Fruit fly (Drosophila melanogaster) whole organism, adult: Measurements from ENCODE around the gene Mvl.

ENCODE experiments used
- CG14711 ChIP-seq: fragments of 200-800 bp; sonication (Bioruptor generic); optimal IDR thresholded peaks from 2 replicates; lab custom pipeline; 2018; ENCODE audit warnings: missing biosample characterization, mild to moderate bottlenecking, missing genetic modification characterization, moderate library complexity
- CG33017 ChIP-seq: fragments of 200-800 bp; sonication (Bioruptor generic); optimal IDR thresholded peaks from 2 replicates; lab custom pipeline; 2018; ENCODE audit warnings: missing biosample characterization, mild to moderate bottlenecking, missing genetic modification characterization, moderate library complexity
- CG5204 ChIP-seq: fragments of 200-800 bp; sonication (Bioruptor generic); optimal IDR thresholded peaks from 2 replicates; lab custom pipeline; 2016; ENCODE audit warnings: missing biosample characterization, missing genetic modification characterization
- CG7101 ChIP-seq: fragments of 200-800 bp; sonication (Bioruptor generic); optimal IDR thresholded peaks from 2 replicates; lab custom pipeline; 2018; ENCODE audit warnings: missing biosample characterization, mild to moderate bottlenecking, missing genetic modification characterization, moderate library complexity
- Clk ChIP-seq: fragments of 200-800 bp; sonication (Bioruptor generic); optimal IDR thresholded peaks from 2 replicates; lab custom pipeline; 2017; ENCODE audit warnings: missing biosample characterization, missing genetic modification characterization
- Hr96 ChIP-seq: fragments of 200-800 bp; sonication (Bioruptor generic); optimal IDR thresholded peaks from 2 replicates; lab custom pipeline; 2016; ENCODE audit warnings: missing biosample characterization, missing genetic modification characterization

dm6 chr3R:21046927-21047326 lies 13.7 kb downstream of the Mvl start, which contains the start of gene CG31207:
- TF ChIP-seq CG7101 (no peak), CG14711 (tag; lab: Kevin White, UChicago) (no peak), CG33017 (tag; lab: Kevin White, UChicago) (no peak), CG5204 (GFP tag; lab: Kevin White, UChicago) (no peak), Clk (no peak), Hr96 (GFP tag; lab: Kevin White, UChicago) (no peak)
